Fruit fly (Drosophila melanogaster) whole organism, embryonic: Measurements from ENCODE around the gene Chd64.

Experiments used
- Abd-B ChIP-seq: fragments of 200-800 bp; sonication (Bioruptor generic); optimal IDR thresholded peaks from 2 replicates; lab custom pipeline; 2018; ENCODE audit warnings: missing biosample characterization, mild to moderate bottlenecking, missing genetic modification characterization, moderate library complexity
- Ada2b ChIP-seq: fragments of 200-800 bp; sonication (Bioruptor generic); IDR thresholded peaks from 2 replicates; pipeline ENCODE4 v1.3.6; 2022; ENCODE audit warnings: missing biosample characterization, missing genetic modification characterization
- CG10147 ChIP-seq: fragments of 200-800 bp; sonication (Bioruptor generic); optimal IDR thresholded peaks from 2 replicates; lab custom pipeline; 2019; ENCODE audit warnings: missing biosample characterization, mild to moderate bottlenecking, missing genetic modification characterization, moderate library complexity
- CG12236 ChIP-seq: fragments of 200-800 bp; sonication (Bioruptor generic); optimal IDR thresholded peaks from 2 replicates; lab custom pipeline; 2016; ENCODE audit warnings: missing biosample characterization, missing genetic modification characterization
- CG12391 ChIP-seq: fragments of 200-800 bp; sonication (Bioruptor generic); optimal IDR thresholded peaks from 3 replicates; lab custom pipeline; 2018; ENCODE audit warnings: missing biosample characterization, mild to moderate bottlenecking, missing genetic modification characterization, moderate library complexity
- CG13287 ChIP-seq: fragments of 200-800 bp; sonication (Bioruptor generic); IDR thresholded peaks from 2 replicates; pipeline ENCODE4 v1.3.6; 2022; ENCODE audit warnings: missing biosample characterization, missing genetic modification characterization; ENCODE audit not compliant: partially characterized antibody
- CG15011 ChIP-seq: fragments of 200-800 bp; sonication (Bioruptor generic); optimal IDR thresholded peaks from 3 replicates; lab custom pipeline; 2018; ENCODE audit warnings: missing biosample characterization, mild to moderate bottlenecking, missing genetic modification characterization
- CG15479 ChIP-seq: fragments of 200-800 bp; sonication (Bioruptor generic); optimal IDR thresholded peaks from 3 replicates; lab custom pipeline; 2019; ENCODE audit warnings: missing biosample characterization, mild to moderate bottlenecking, missing genetic modification characterization, moderate library complexity
- CG15601 ChIP-seq: fragments of 200-800 bp; sonication (Bioruptor generic); optimal IDR thresholded peaks from 3 replicates; lab custom pipeline; 2019; ENCODE audit warnings: missing biosample characterization, mild to moderate bottlenecking, missing genetic modification characterization, moderate library complexity
- CG1602 ChIP-seq: fragments of 200-800 bp; sonication (Bioruptor generic); optimal IDR thresholded peaks from 3 replicates; lab custom pipeline; 2016; ENCODE audit warnings: missing biosample characterization, missing genetic modification characterization
- CG18262 ChIP-seq: fragments of 200-800 bp; optimal IDR thresholded peaks from 3 replicates; lab custom pipeline; 2019; ENCODE audit warnings: missing biosample characterization, mild to moderate bottlenecking, missing genetic modification characterization, moderate library complexity
- CG33213 ChIP-seq: fragments of 200-800 bp; sonication (Bioruptor generic); optimal IDR thresholded peaks from 3 replicates; lab custom pipeline; 2016; ENCODE audit warnings: missing biosample characterization, missing genetic modification characterization
- CG3407 ChIP-seq: fragments of 200-800 bp; sonication (Bioruptor generic); optimal IDR thresholded peaks from 2 replicates; lab custom pipeline; 2018; ENCODE audit warnings: missing biosample characterization, mild to moderate bottlenecking, missing genetic modification characterization
- CG3838 ChIP-seq: fragments of 200-800 bp; sonication (Bioruptor generic); optimal IDR thresholded peaks from 3 replicates; lab custom pipeline; 2016; ENCODE audit warnings: missing biosample characterization, missing genetic modification characterization
- CG4854 ChIP-seq: fragments of 200-800 bp; sonication (Bioruptor generic); optimal IDR thresholded peaks from 2 replicates; lab custom pipeline; 2016; ENCODE audit warnings: missing biosample characterization, missing genetic modification characterization, inconsistent platforms
- CG6654 ChIP-seq: fragments of 200-800 bp; sonication (Bioruptor generic); optimal IDR thresholded peaks from 2 replicates; lab custom pipeline; 2017; ENCODE audit warnings: missing biosample characterization, mild to moderate bottlenecking, missing genetic modification characterization
- CG7839 ChIP-seq: fragments of 200-800 bp; sonication (Bioruptor generic); optimal IDR thresholded peaks from 3 replicates; lab custom pipeline; 2018; ENCODE audit warnings: missing biosample characterization, mild to moderate bottlenecking, missing genetic modification characterization, moderate library complexity
- CG7928 ChIP-seq: fragments of 200-800 bp; sonication (Bioruptor generic); optimal IDR thresholded peaks from 2 replicates; lab custom pipeline; 2017; ENCODE audit warnings: missing biosample characterization, mild to moderate bottlenecking, missing genetic modification characterization
- CG8924 ChIP-seq: fragments of 200-800 bp; optimal IDR thresholded peaks from 3 replicates; lab custom pipeline; 2019; ENCODE audit warnings: missing biosample characterization, mild to moderate bottlenecking, missing genetic modification characterization, moderate library complexity
- CkIIα-i1 ChIP-seq: fragments of 200-800 bp; sonication (Bioruptor generic); IDR thresholded peaks from 2 replicates; pipeline ENCODE4 v1.3.6; 2022; ENCODE audit warnings: missing biosample characterization, missing genetic modification characterization
- D19B ChIP-seq: fragments of 200-800 bp; sonication (Bioruptor generic); optimal IDR thresholded peaks from 2 replicates; lab custom pipeline; 2017; ENCODE audit warnings: missing biosample characterization, mild to moderate bottlenecking, missing genetic modification characterization
- Dek ChIP-seq: fragments of 200-800 bp; sonication (Bioruptor generic); optimal IDR thresholded peaks from 3 replicates; lab custom pipeline; 2019; ENCODE audit warnings: missing biosample characterization, mild to moderate bottlenecking, missing genetic modification characterization, moderate library complexity
- E2f1 ChIP-seq: fragments of 200-800 bp; sonication (Bioruptor generic); IDR thresholded peaks from 2 replicates; pipeline ENCODE4 v1.3.6; 2022; ENCODE audit warnings: missing biosample characterization, missing genetic modification characterization
- Gug ChIP-seq: fragments of 200-800 bp; sonication (Bioruptor generic); IDR thresholded peaks from 4 replicates; pipeline ENCODE4 v1.3.6; 2022; ENCODE audit warnings: missing biosample characterization, missing genetic modification characterization
- HLH54F ChIP-seq: fragments of 200-800 bp; sonication (Bioruptor generic); optimal IDR thresholded peaks from 3 replicates; lab custom pipeline; 2016; ENCODE audit warnings: missing biosample characterization, missing genetic modification characterization
- Lim3 ChIP-seq: fragments of 200-800 bp; sonication (Bioruptor generic); IDR thresholded peaks from 2 replicates; pipeline ENCODE4 v1.3.6; 2022; ENCODE audit warnings: missing biosample characterization, missing genetic modification characterization
- Max ChIP-seq: fragments of 200-800 bp; sonication (Bioruptor generic); optimal IDR thresholded peaks from 2 replicates; lab custom pipeline; 2016; ENCODE audit warnings: missing biosample characterization, mild to moderate bottlenecking, missing genetic modification characterization
- Mes4 ChIP-seq: fragments of 200-800 bp; sonication (Bioruptor generic); optimal IDR thresholded peaks from 2 replicates; lab custom pipeline; 2016; ENCODE audit warnings: missing biosample characterization, missing genetic modification characterization
- Sin3A ChIP-seq: fragments of >200 bp; optimal IDR thresholded peaks from 2 replicates; lab custom pipeline; 2018
- ap ChIP-seq: fragments of 200-800 bp; sonication (Bioruptor generic); IDR thresholded peaks from 2 replicates; pipeline ENCODE4 v1.3.6; 2022; ENCODE audit warnings: missing biosample characterization, missing genetic modification characterization
- crc ChIP-seq: fragments of 200-800 bp; sonication (Bioruptor generic); optimal IDR thresholded peaks from 2 replicates; lab custom pipeline; 2016; ENCODE audit warnings: missing biosample characterization, missing genetic modification characterization
- crol ChIP-seq: fragments of 200-800 bp; sonication (Bioruptor generic); IDR thresholded peaks from 2 replicates; pipeline ENCODE4 v1.3.6; 2022; ENCODE audit warnings: missing biosample characterization, missing genetic modification characterization
- cwo ChIP-seq: fragments of 200-800 bp; sonication (Bioruptor generic); optimal IDR thresholded peaks from 3 replicates; lab custom pipeline; 2017; ENCODE audit warnings: missing biosample characterization, missing genetic modification characterization, mild to moderate bottlenecking, moderate library complexity, missing genetic modification reagents
- dan ChIP-seq: fragments of 200-800 bp; sonication (Bioruptor generic); IDR thresholded peaks from 2 replicates; pipeline ENCODE4 v1.3.6; 2022; ENCODE audit warnings: missing biosample characterization, missing genetic modification characterization
- fd64A ChIP-seq: fragments of 200-800 bp; sonication (Bioruptor generic); optimal IDR thresholded peaks from 3 replicates; lab custom pipeline; 2018; ENCODE audit warnings: missing biosample characterization, mild to moderate bottlenecking, missing genetic modification characterization
- gce ChIP-seq: fragments of 200-800 bp; sonication (Bioruptor generic); IDR thresholded peaks from 3 replicates; pipeline ENCODE4 v1.3.6; 2022; ENCODE audit warnings: missing biosample characterization, missing genetic modification characterization
- gsb-n ChIP-seq: fragments of 200-800 bp; sonication (Bioruptor generic); optimal IDR thresholded peaks from 3 replicates; lab custom pipeline; 2018; ENCODE audit warnings: missing biosample characterization, mild to moderate bottlenecking, missing genetic modification characterization
- gt ChIP-seq: fragments of 200-800 bp; sonication (Bioruptor generic); IDR thresholded peaks from 2 replicates; pipeline ENCODE4 v1.3.6; 2022; ENCODE audit warnings: missing biosample characterization, missing genetic modification characterization
- hb ChIP-seq: fragments of 200-800 bp; sonication (Bioruptor generic); IDR thresholded peaks from 3 replicates; pipeline ENCODE4 v1.3.6; 2022; ENCODE audit warnings: missing biosample characterization, missing genetic modification characterization; ENCODE audit not compliant: partially characterized antibody
- hkb ChIP-seq, 2 experiments: fragments of 200-800 bp in 1 of 2; fragments of >200 bp in 1 of 2; sonication (Bioruptor generic) in 1 of 2; IDR thresholded peaks in 1 of 2; optimal IDR thresholded peaks in 1 of 2; 2 replicates each; pipeline versions ENCODE4 v1.3.6 to Lab custom; 2017 to 2022; ENCODE audit warnings: missing biosample characterization in 1 of 2, missing genetic modification characterization in 1 of 2
- luna ChIP-seq: fragments of 200-800 bp; sonication (Bioruptor generic); optimal IDR thresholded peaks from 2 replicates; lab custom pipeline; 2016; ENCODE audit warnings: missing biosample characterization, missing genetic modification characterization
- pho ChIP-seq: fragments of 200-800 bp; sonication (Bioruptor generic); optimal IDR thresholded peaks from 2 replicates; lab custom pipeline; 2016; ENCODE audit warnings: missing biosample characterization, missing genetic modification characterization
- pros ChIP-seq: fragments of 200-800 bp; sonication (Bioruptor generic); optimal IDR thresholded peaks from 3 replicates; lab custom pipeline; 2019; ENCODE audit warnings: missing biosample characterization, mild to moderate bottlenecking, missing genetic modification characterization, moderate library complexity
- scrt ChIP-seq: fragments of 200-800 bp; sonication (Bioruptor generic); optimal IDR thresholded peaks from 2 replicates; lab custom pipeline; 2018; ENCODE audit warnings: missing biosample characterization, mild to moderate bottlenecking, missing genetic modification characterization, moderate library complexity
- stwl ChIP-seq: fragments of 200-800 bp; sonication (Bioruptor generic); optimal IDR thresholded peaks from 3 replicates; lab custom pipeline; 2018; ENCODE audit warnings: missing biosample characterization, mild to moderate bottlenecking, missing genetic modification characterization, moderate library complexity
- tll ChIP-seq, 2 experiments: fragments of 200-800 bp in 1 of 2; fragments of >200 bp in 1 of 2; sonication (Bioruptor generic) in 1 of 2; optimal IDR thresholded peaks; 2 replicates each; lab custom pipeline; 2017 to 2019; ENCODE audit warnings: missing biosample characterization in 2 of 2, missing genetic modification characterization in 2 of 2, mild to moderate bottlenecking in 1 of 2, moderate library complexity in 1 of 2
- z ChIP-seq: fragments of 200-800 bp; sonication (Bioruptor generic); IDR thresholded peaks from 3 replicates; pipeline ENCODE4 v1.3.6; 2022; ENCODE audit warnings: missing biosample characterization, missing genetic modification characterization
- zf30C ChIP-seq: fragments of 200-800 bp; sonication (Bioruptor generic); optimal IDR thresholded peaks from 3 replicates; lab custom pipeline; 2018; ENCODE audit warnings: missing biosample characterization, mild to moderate bottlenecking, missing genetic modification characterization

Chd64 gene

dm6 chr3L:4141167-4141566 is 19.0 kb upstream of the Chd64 start, which contains the start of gene Akh:
TSS of gene Akh (plus strand) at chr3L:4141467.
- no peak for TF ChIP-seq CG12391 (tag; lab: Kevin White, UChicago)
- no peak for TF ChIP-seq luna (GFP tag; lab: Kevin White, UChicago)
- TF ChIP-seq CG6654 (GFP tag; lab: Kevin White, UChicago): no peak
- no peak for TF ChIP-seq hkb (optimal IDR thresholded peaks at IDR 0.05; lab: Kevin White, UChicago)
- no peak for TF ChIP-seq hkb (GFP tag; IDR thresholded peaks at IDR 0.05; lab: Robert Waterston, UW)
- TF ChIP-seq hb: no peak
- no peak for TF ChIP-seq E2f1 (GFP tag; lab: Robert Waterston, UW)
- TF ChIP-seq gt: no peak
- no peak for TF ChIP-seq CG3407 (GFP tag; lab: Kevin White, UChicago)
- TF ChIP-seq CG7928 (GFP tag; lab: Kevin White, UChicago): no peak
- TF ChIP-seq pros (GFP tag; lab: Kevin White, UChicago): no peak
- no peak for TF ChIP-seq Max (GFP tag; lab: Kevin White, UChicago)
- no peak for TF ChIP-seq Lim3 (GFP tag; lab: Robert Waterston, UW)
- no peak for TF ChIP-seq ap (GFP tag; lab: Robert Waterston, UW)
- no peak for TF ChIP-seq CG12236 (GFP tag; lab: Kevin White, UChicago)
- no peak for TF ChIP-seq CG8924 (tag; lab: Kevin White, UChicago)
- TF ChIP-seq fd64A (GFP tag; lab: Kevin White, UChicago): no peak
- TF ChIP-seq CG15479 (GFP tag; lab: Kevin White, UChicago): no peak
- TF ChIP-seq D19B: no peak
- TF ChIP-seq Abd-B (GFP tag; lab: Kevin White, UChicago): no peak

- TF ChIP-seq CG15601 (tag; lab: Kevin White, UChicago) (peak; percentile 42), Sin3A (lab: Kevin White, UChicago) (peak; percentile 91), Lim3 (GFP tag; lab: Robert Waterston, UW) (no peak), CG7839 (tag; lab: Kevin White, UChicago) (no peak), CG3838 (no peak), Dek (tag; lab: Kevin White, UChicago) (peak; percentile 43), CG18262 (tag; lab: Kevin White, UChicago) (peak; percentile 15), crol (peak; percentile 96), CG15479 (GFP tag; lab: Kevin White, UChicago) (no peak), stwl (peak; percentile 41), tll (GFP tag; optimal IDR thresholded peaks at IDR 0.05; lab: Kevin White, UChicago) (peak in 1 of 2 experiments; percentile 56), CG1602 (GFP tag; lab: Kevin White, UChicago) (no peak), scrt (GFP tag; lab: Kevin White, UChicago) (peak; percentile 67), CG13287 (peak; percentile 91), CG10147 (GFP tag; lab: Kevin White, UChicago) (peak; percentile 33), CG33213 (GFP tag; lab: Kevin White, UChicago) (peak; percentile 78), Ada2b (GFP tag; lab: Robert Waterston, UW) (no peak), z (no peak), CG15011 (GFP tag; lab: Kevin White, UChicago) (no peak), Mes4 (GFP tag; lab: Kevin White, UChicago) (no peak), gsb-n (tag; lab: Kevin White, UChicago) (peak; percentile 43), HLH54F (peak; percentile 32), gce (GFP tag; lab: Robert Waterston, UW) (no peak; the same call in 2 of the 3 replicates), CkIIα-i1 (GFP tag; lab: Robert Waterston, UW) (0 out of 2 replicates have a peak, but pooled peaks have one; percentile 12), pho (GFP tag; lab: Kevin White, UChicago) (peak; percentile 6), CG4854 (GFP tag; lab: Kevin White, UChicago) (peak; percentile 13), cwo (GFP tag; lab: Kevin White, UChicago) (no peak), dan (GFP tag; lab: Robert Waterston, UW) (no peak), Gug (GFP tag; lab: Robert Waterston, UW) (no peak), crc (GFP tag; lab: Kevin White, UChicago) (no peak), zf30C (GFP tag; lab: Kevin White, UChicago) (no peak)
Observed at dm6 chr3L:4138804-4139521, 16.8 kb upstream of the Chd64 start, which contains the start of the genes Rop and Ras64B. TSS of gene Rop (minus strand) at chr3L:4138996. TSS of gene Ras64B (plus strand) at chr3L:4139076.
